Worm (Caenorhabditis elegans) whole organism, early embryonic: Measurements from ENCODE around the gene R148.7.

ENCODE experiments used
- B0310.2 ChIP-seq: sonication (generic microtip); optimal IDR thresholded peaks from 2 replicates; lab custom pipeline; 2016; ENCODE audit warnings: mild to moderate bottlenecking, missing genetic modification characterization, missing compliant biosample characterization
- ama-1 ChIP-seq: fragments of 150-350 bp; optimal IDR thresholded peaks from 2 replicates; lab custom pipeline; 2014
- ceh-13 ChIP-seq: fragments of 200-800 bp; sonication (Bioruptor generic); optimal IDR thresholded peaks from 2 replicates; lab custom pipeline; 2018; ENCODE audit warnings: mild to moderate bottlenecking, missing genetic modification characterization, missing compliant biosample characterization
- ceh-36 ChIP-seq: sonication (generic microtip); optimal IDR thresholded peaks from 2 replicates; lab custom pipeline; 2016; ENCODE audit warnings: missing genetic modification characterization, inconsistent platforms, missing compliant biosample characterization
- ets-7 ChIP-seq: sonication (generic microtip); optimal IDR thresholded peaks from 2 replicates; lab custom pipeline; 2016; ENCODE audit warnings: missing genotype, missing genetic modification characterization, missing compliant biosample characterization
- flt-1 ChIP-seq: fragments of 200-800 bp; sonication (Bioruptor generic); IDR thresholded peaks from 2 replicates; pipeline ENCODE4 v1.3.6; 2022; ENCODE audit warnings: missing genetic modification characterization, missing compliant biosample characterization
- hmg-4 ChIP-seq: fragments of 200-800 bp; sonication (Bioruptor generic); optimal IDR thresholded peaks from 2 replicates; lab custom pipeline; 2018; ENCODE audit warnings: mild to moderate bottlenecking, missing genetic modification characterization, missing compliant biosample characterization
- pes-1 ChIP-seq: fragments of 200-800 bp; sonication (Bioruptor generic); IDR thresholded peaks from 2 replicates; pipeline ENCODE4 v1.3.6; 2022; ENCODE audit warnings: missing genetic modification reagents, missing genetic modification characterization, missing compliant biosample characterization
- sea-1 ChIP-seq: fragments of 200-800 bp; sonication (Bioruptor generic); conservative IDR thresholded peaks from 2 replicates; pipeline ENCODE4 v1.3.6; 2022; ENCODE audit warnings: missing genetic modification characterization, missing compliant biosample characterization
- tbx-11 ChIP-seq: fragments of 200-800 bp; sonication (Bioruptor generic); IDR thresholded peaks from 2 replicates; pipeline ENCODE4 v1.3.6; 2022; ENCODE audit warnings: missing genetic modification characterization, missing compliant biosample characterization
- tbx-37 ChIP-seq: fragments of 200-800 bp; sonication (Bioruptor generic); conservative IDR thresholded peaks from 2 replicates; pipeline ENCODE4 v1.3.6; 2022; ENCODE audit warnings: missing genetic modification reagents, missing genetic modification characterization, missing compliant biosample characterization

ce11 chrIII:3179855-3180254, 18.4 kb downstream of the R148.7 start:
- TF ChIP-seq flt-1 (GFP tag; lab: Robert Waterston, UW) (no peak), ets-7 (no peak), ama-1 (lab: Kevin White, UChicago) (no peak), pes-1 (GFP tag; lab: Robert Waterston, UW) (no peak), sea-1 (GFP tag; lab: Robert Waterston, UW) (no peak), tbx-37 (GFP tag; lab: Robert Waterston, UW) (no peak), hmg-4 (GFP tag; lab: Kevin White, UChicago) (no peak), ceh-36 (tag; lab: Kevin White, UChicago) (no peak), ceh-13 (GFP tag; lab: Kevin White, UChicago) (no peak), B0310.2 (no peak), tbx-11 (GFP tag; lab: Robert Waterston, UW) (no peak)
